Worm (Caenorhabditis elegans): ENCODE results near the gene phat-6.

ce11 chrX:15167692-15168091 is 26.5 kb downstream of the phat-6 start:
- TF ChIP-seq nhr-111 (GFP tag; optimal IDR thresholded peaks at IDR 0.05) = no peak
- peak; percentile 29 for TF ChIP-seq dve-1 (tag; optimal IDR thresholded peaks at IDR 0.05; ENCODE audit: insufficient read depth)
- TF ChIP-seq cey-2 (tag; optimal IDR thresholded peaks at IDR 0.05; ENCODE audit: borderline replicate concordance, insufficient read depth) = no peak

Measured in whole organism, L4 larva.